Fruit fly (Drosophila melanogaster) whole organism, wandering third instar larva: ENCODE measurements around the gene CG33927.

Experiments used
- Hr78 ChIP-seq: fragments of >200 bp; optimal IDR thresholded peaks from 2 replicates; lab custom pipeline; 2017; ENCODE audit warnings: missing biosample characterization, missing genetic modification characterization
- dl ChIP-seq, 2 experiments: fragments of 175-275, 200-275 bp in 1 of 2; fragments of 200-275 bp in 1 of 2; sonication (Bioruptor generic); optimal IDR thresholded peaks; lab custom pipeline; 2018; ENCODE audit warnings: mild to moderate bottlenecking in 2 of 2, missing biosample characterization in 2 of 2, missing genetic modification characterization in 2 of 2, moderate library complexity in 2 of 2; ENCODE audit not compliant: partially characterized antibody in 2 of 2, insufficient read depth in 1 of 2

CG33927 gene

dm6 chr3R:4640546-4641253 is 49.7 kb downstream of the CG33927 start:
- TF ChIP-seq dl (GFP tag; optimal IDR thresholded peaks at IDR 0.05; lab: Kevin White, UChicago; ENCODE audit: insufficient read depth in 1 of 2, partially characterized antibody in 2 of 2) (no peak), Hr78 (no peak)
- TF ChIP-seq, all 38 proteins: peak for 0
